Fruit fly (Drosophila melanogaster): ENCODE results near the gene CG1835.

The CG1835 gene

dm6 chrX:20631160-20631559, 30.6 kb upstream of the CG1835 start (continued):
- no peak for TF ChIP-seq pan (optimal IDR thresholded peaks at IDR 0.05)
- TF ChIP-seq pan (GFP tag; optimal IDR thresholded peaks at IDR 0.05 in 1 of 2, IDR thresholded peaks at IDR 0.05 in 1 of 2), result peak in 1 of 2 experiments; percentile 28
- TF ChIP-seq Bteb2 (GFP tag; optimal IDR thresholded peaks at IDR 0.05), result no peak
- no peak for TF ChIP-seq pzg (GFP tag; optimal IDR thresholded peaks at IDR 0.05)
- TF ChIP-seq odd (GFP tag; optimal IDR thresholded peaks at IDR 0.05), result peak; percentile 24
- peak; percentile 74 for TF ChIP-seq dmrt99B (tag; optimal IDR thresholded peaks at IDR 0.05)
- peak; percentile 6 for TF ChIP-seq CG10543 (GFP tag; optimal IDR thresholded peaks at IDR 0.05)
- TF ChIP-seq ssp (GFP tag; IDR thresholded peaks at IDR 0.05), result peak; percentile 36; the same call in 1 of the 2 replicates
- no peak for TF ChIP-seq CG2889 (GFP tag; IDR thresholded peaks at IDR 0.05)
- TF ChIP-seq CG17359 (tag; optimal IDR thresholded peaks at IDR 0.05), result peak; percentile 54
- TF ChIP-seq sob (GFP tag; IDR thresholded peaks at IDR 0.05), result 0 out of 2 replicates have a peak, but pooled peaks have one; percentile 14
- TF ChIP-seq Abd-B (GFP tag; optimal IDR thresholded peaks at IDR 0.05), result peak; percentile 28
- no peak for TF ChIP-seq slou (GFP tag; optimal IDR thresholded peaks at IDR 0.05)
- no peak for TF ChIP-seq cad (GFP tag; optimal IDR thresholded peaks at IDR 0.05)
- TF ChIP-seq Awh (GFP tag; IDR thresholded peaks at IDR 0.05), result no peak
- no peak for TF ChIP-seq CG2202 (tag; optimal IDR thresholded peaks at IDR 0.05)
- no peak for TF ChIP-seq nom (GFP tag; optimal IDR thresholded peaks at IDR 0.05)
- TF ChIP-seq CG30431 (GFP tag; optimal IDR thresholded peaks at IDR 0.05), result no peak
- TF ChIP-seq Rfx (GFP tag; IDR thresholded peaks at IDR 0.05), result peak; percentile 33; the same call in 1 of the 2 replicates
- TF ChIP-seq ken (GFP tag; IDR thresholded peaks at IDR 0.05), result no peak
- TF ChIP-seq CG9932 (GFP tag; IDR thresholded peaks at IDR 0.05), result no peak
- TF ChIP-seq CG13123 (GFP tag; optimal IDR thresholded peaks at IDR 0.05), result no peak
- TF ChIP-seq zf30C (GFP tag; optimal IDR thresholded peaks at IDR 0.05), result no peak
- peak; percentile 12 for TF ChIP-seq ems (GFP tag; optimal IDR thresholded peaks at IDR 0.05)
- no peak for TF ChIP-seq Lpt (GFP tag; optimal IDR thresholded peaks at IDR 0.05)
- TF ChIP-seq caup (GFP tag; optimal IDR thresholded peaks at IDR 0.05; ENCODE audit: severe bottlenecking), result peak; percentile 26
- no peak for TF ChIP-seq stwl (tag; optimal IDR thresholded peaks at IDR 0.05)
- TF ChIP-seq D19B (GFP tag; optimal IDR thresholded peaks at IDR 0.05), result no peak
- no peak for TF ChIP-seq Ravus (GFP tag; IDR thresholded peaks at IDR 0.05)
- peak; percentile 61 for TF ChIP-seq BtbVII (GFP tag; optimal IDR thresholded peaks at IDR 0.05)
- TF ChIP-seq Fer2 (tag; optimal IDR thresholded peaks at IDR 0.05), result no peak
- peak; percentile 68 for TF ChIP-seq fd96Cb (tag; optimal IDR thresholded peaks at IDR 0.05)
- TF ChIP-seq run (tag; optimal IDR thresholded peaks at IDR 0.05), result no peak
- TF ChIP-seq Dek (tag; optimal IDR thresholded peaks at IDR 0.05), result no peak
- TF ChIP-seq CG31224 (GFP tag; IDR thresholded peaks at IDR 0.05), result no peak
- TF ChIP-seq crp (GFP tag; optimal IDR thresholded peaks at IDR 0.05), result no peak
- TF ChIP-seq kah (GFP tag; optimal IDR thresholded peaks at IDR 0.05), result peak; percentile 17
- no peak for TF ChIP-seq CG32772 (GFP tag; IDR thresholded peaks at IDR 0.05)
- no peak for TF ChIP-seq Bgb (GFP tag; IDR thresholded peaks at IDR 0.05; ENCODE audit: partially characterized antibody)
- TF ChIP-seq Dip2 (GFP tag; IDR thresholded peaks at IDR 0.05), result no peak
- TF ChIP-seq Sry-β (GFP tag; optimal IDR thresholded peaks at IDR 0.05), result no peak
- peak; percentile 50 for TF ChIP-seq CG12391 (tag; optimal IDR thresholded peaks at IDR 0.05)
- peak; percentile 41 for TF ChIP-seq CG5245 (GFP tag; optimal IDR thresholded peaks at IDR 0.05)
- TF ChIP-seq br (optimal IDR thresholded peaks at IDR 0.05), result no peak
- TF ChIP-seq unpg (GFP tag; optimal IDR thresholded peaks at IDR 0.05), result peak; percentile 35
- peak; percentile 39; the same call in 1 of the 3 replicates for TF ChIP-seq so (GFP tag; IDR thresholded peaks at IDR 0.05)
- peak; percentile 47; the same call in 1 of the 3 replicates for TF ChIP-seq CG11093 (GFP tag; IDR thresholded peaks at IDR 0.05)
- no peak for TF ChIP-seq CG15514 (GFP tag; optimal IDR thresholded peaks at IDR 0.05)
- no peak for TF ChIP-seq chinmo (GFP tag; IDR thresholded peaks at IDR 0.05; ENCODE audit: partially characterized antibody)
- TF ChIP-seq CG43689 (GFP tag; IDR thresholded peaks at IDR 0.05), result no peak
- no peak for TF ChIP-seq ro (GFP tag; IDR thresholded peaks at IDR 0.05)
